Fruit fly (Drosophila melanogaster): ENCODE data around the gene wts.

The wts gene

dm6 chr3R:30814597-30815252 lies 8.3 kb upstream of the wts start (continued):
- TF ChIP-seq CG9876 (GFP tag; optimal IDR thresholded peaks at IDR 0.05) (no peak), CG6254 (GFP tag; optimal IDR thresholded peaks at IDR 0.05) (no peak), Sry-δ (GFP tag; optimal IDR thresholded peaks at IDR 0.05) (no peak), D19A (tag; optimal IDR thresholded peaks at IDR 0.05) (no peak), tio (GFP tag; optimal IDR thresholded peaks at IDR 0.05) (no peak), CG10267 (tag; optimal IDR thresholded peaks at IDR 0.05) (no peak), CG12219 (GFP tag; optimal IDR thresholded peaks at IDR 0.05) (no peak), CG13775 (GFP tag; optimal IDR thresholded peaks at IDR 0.05) (peak; percentile 18), gcm (GFP tag; optimal IDR thresholded peaks at IDR 0.05) (no peak), Max (GFP tag; optimal IDR thresholded peaks at IDR 0.05) (no peak), CG10321 (GFP tag; IDR thresholded peaks at IDR 0.05) (no peak), CG2678 (tag; optimal IDR thresholded peaks at IDR 0.05) (peak; percentile 17), hb (GFP tag; IDR thresholded peaks at IDR 0.05; ENCODE audit: partially characterized antibody) (0 out of 3 replicates have a peak, but pooled peaks have one; percentile 16), CG3995 (GFP tag; optimal IDR thresholded peaks at IDR 0.05) (no peak), Kr (GFP tag; optimal IDR thresholded peaks at IDR 0.05) (no peak), CG14860 (GFP tag; IDR thresholded peaks at IDR 0.05; ENCODE audit: partially characterized antibody) (no peak), Oaz (GFP tag; IDR thresholded peaks at IDR 0.05) (no peak), dimm (GFP tag; IDR thresholded peaks at IDR 0.05) (0 out of 2 replicates have a peak, but pooled peaks have one; percentile 34), Opbp (GFP tag; IDR thresholded peaks at IDR 0.05; ENCODE audit: partially characterized antibody) (no peak), lab (GFP tag; optimal IDR thresholded peaks at IDR 0.05) (peak; percentile 48), hbn (GFP tag; IDR thresholded peaks at IDR 0.05; ENCODE audit: partially characterized antibody) (no peak), slbo (GFP tag; IDR thresholded peaks at IDR 0.05) (peak; percentile 42), CG7745 (tag; optimal IDR thresholded peaks at IDR 0.05) (no peak), CG18476 (GFP tag; optimal IDR thresholded peaks at IDR 0.05) (no peak), org-1 (GFP tag; optimal IDR thresholded peaks at IDR 0.05) (peak; percentile 28), CG42726 (GFP tag; IDR thresholded peaks at IDR 0.05; ENCODE audit: partially characterized antibody) (no peak), Stat92E (GFP tag; optimal IDR thresholded peaks at IDR 0.05) (no peak), CG3065 (GFP tag; optimal IDR thresholded peaks at IDR 0.05) (no peak), tap (tag; optimal IDR thresholded peaks at IDR 0.05) (no peak), CG32772 (GFP tag; IDR thresholded peaks at IDR 0.05) (no peak), cwo (GFP tag; optimal IDR thresholded peaks at IDR 0.05) (no peak), sqz (GFP tag; optimal IDR thresholded peaks at IDR 0.05) (no peak), dmrt99B (tag; optimal IDR thresholded peaks at IDR 0.05) (peak; percentile 17), CG9215 (GFP tag; IDR thresholded peaks at IDR 0.05) (no peak), CG13123 (GFP tag; optimal IDR thresholded peaks at IDR 0.05) (no peak), Taf1 (GFP tag; IDR thresholded peaks at IDR 0.05) (no peak), dan (GFP tag; IDR thresholded peaks at IDR 0.05) (no peak), pros (GFP tag; optimal IDR thresholded peaks at IDR 0.05) (no peak), NC2β (GFP tag; optimal IDR thresholded peaks at IDR 0.05) (peak; percentile 28), Aef1 (GFP tag; IDR thresholded peaks at IDR 0.05) (no peak), CG11247 (GFP tag; IDR thresholded peaks at IDR 0.05) (no peak), scrt (GFP tag; optimal IDR thresholded peaks at IDR 0.05) (no peak), pzg (GFP tag; optimal IDR thresholded peaks at IDR 0.05) (no peak), NFAT (GFP tag; IDR thresholded peaks at IDR 0.05) (no peak), CG14050 (GFP tag; IDR thresholded peaks at IDR 0.05) (no peak), eyg (GFP tag; optimal IDR thresholded peaks at IDR 0.05) (no peak), chm (GFP tag; IDR thresholded peaks at IDR 0.05) (no peak), NfI (GFP tag; optimal IDR thresholded peaks at IDR 0.05) (peak; percentile 28), CG15514 (GFP tag; optimal IDR thresholded peaks at IDR 0.05) (no peak)

Measured in whole organism, embryonic.